Worm (Caenorhabditis elegans): ENCODE measurements around the gene M110.8.

DNA sequence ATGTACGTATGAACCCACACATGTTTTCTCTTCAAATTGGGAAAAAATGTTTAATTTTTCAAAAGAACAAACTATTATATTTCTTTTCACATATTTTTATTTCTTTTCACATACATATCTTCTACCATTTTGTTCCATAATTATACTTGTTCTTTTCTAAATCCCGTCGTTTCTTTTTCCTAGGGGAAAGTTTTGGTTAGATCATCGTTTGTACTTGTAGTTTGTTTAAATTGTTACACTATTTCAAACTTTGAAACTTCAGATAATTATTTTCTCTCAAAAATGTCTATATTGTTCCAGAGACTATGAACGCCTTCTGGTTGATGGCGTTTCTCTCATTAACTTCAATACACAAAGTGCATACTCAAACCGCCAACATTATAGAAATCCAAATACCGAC lies 46.6 kb upstream of the M110.8 start, which contains the start of gene F35C11.7:
- TF ChIP-seq W03F9.2 (tag; optimal IDR thresholded peaks at IDR 0.05) = no peak
- no peak for TF ChIP-seq dao-5 (tag; optimal IDR thresholded peaks at IDR 0.05)
- no peak for TF ChIP-seq him-1 (tag; optimal IDR thresholded peaks at IDR 0.05)
